Worm (Caenorhabditis elegans): Measurements from ENCODE around the gene F35H8.12.

DNA sequence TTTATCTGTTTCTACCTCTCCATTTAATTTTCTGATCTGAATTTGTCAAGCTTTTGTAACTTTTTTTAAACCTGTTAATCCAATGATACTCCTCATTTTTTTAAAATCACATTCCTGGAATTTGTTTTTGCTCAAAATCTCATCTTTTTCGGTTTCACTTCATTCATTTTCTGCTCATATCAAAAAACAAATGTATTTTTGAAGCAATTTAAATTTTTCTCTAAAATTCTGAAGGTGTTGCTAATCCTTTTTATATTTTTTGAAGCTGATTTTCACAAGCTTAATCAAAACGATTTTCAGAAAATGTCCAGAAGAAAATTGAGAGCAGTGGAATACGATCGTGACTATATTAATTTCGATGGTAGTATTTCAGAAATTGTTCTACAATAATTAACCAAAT, 43.3 kb downstream of the F35H8.12 start, which contains the start of gene E02H1.5:
- TF ChIP-seq B0310.2 (tag; optimal IDR thresholded peaks at IDR 0.05) (no peak), ama-1 (optimal IDR thresholded peaks at IDR 0.05) (no peak), tbx-37 (GFP tag; conservative IDR thresholded peaks at IDR 0.05) (no peak), tra-4 (tag; optimal IDR thresholded peaks at IDR 0.05) (no peak), sea-1 (GFP tag; conservative IDR thresholded peaks at IDR 0.05) (no peak), pes-1 (GFP tag; IDR thresholded peaks at IDR 0.05) (no peak), ceh-36 (tag; optimal IDR thresholded peaks at IDR 0.05) (no peak), flt-1 (GFP tag; IDR thresholded peaks at IDR 0.05) (no peak), hmg-4 (GFP tag; optimal IDR thresholded peaks at IDR 0.05) (no peak), F13C5.2 (tag; optimal IDR thresholded peaks at IDR 0.05) (no peak), tbx-11 (GFP tag; IDR thresholded peaks at IDR 0.05) (no peak), ets-7 (tag; optimal IDR thresholded peaks at IDR 0.05) (no peak)
